Fruit fly (Drosophila melanogaster): ENCODE data around the gene Naglu.

Gene Naglu

dm6 chr2L:8414887-8415883 is 3.5 kb upstream of the Naglu start, which contains the start of the genes CG13398 and Akap200 (continued):
- TF ChIP-seq B-H1 (GFP tag; IDR thresholded peaks at IDR 0.05) (no peak), CG7271 (tag; optimal IDR thresholded peaks at IDR 0.05) (no peak), seq (GFP tag; IDR thresholded peaks at IDR 0.05) (no peak), CG7928 (GFP tag; optimal IDR thresholded peaks at IDR 0.05) (peak; percentile 55), CG33213 (GFP tag; optimal IDR thresholded peaks at IDR 0.05) (no peak), Dad (GFP tag; optimal IDR thresholded peaks at IDR 0.05) (no peak), insv (GFP tag; optimal IDR thresholded peaks at IDR 0.05) (peak in 1 of 2 experiments; percentile 41), CG43689 (GFP tag; IDR thresholded peaks at IDR 0.05) (no peak), Bteb2 (GFP tag; optimal IDR thresholded peaks at IDR 0.05) (no peak), CG7372 (GFP tag; IDR thresholded peaks at IDR 0.05) (no peak), ase (GFP tag; IDR thresholded peaks at IDR 0.05) (no peak), Hey (tag; optimal IDR thresholded peaks at IDR 0.05) (no peak), CG14965 (GFP tag; optimal IDR thresholded peaks at IDR 0.05; ENCODE audit: borderline replicate concordance) (no peak), Opbp (GFP tag; IDR thresholded peaks at IDR 0.05; ENCODE audit: partially characterized antibody) (peak; percentile 43; the same call in 1 of the 3 replicates), CG1647 (GFP tag; optimal IDR thresholded peaks at IDR 0.05) (no peak), MESR4 (GFP tag; optimal IDR thresholded peaks at IDR 0.05) (peak; percentile 92), wor (GFP tag; IDR thresholded peaks at IDR 0.05) (no peak), Ets97D (GFP tag; optimal IDR thresholded peaks at IDR 0.05) (peak; percentile 36), CG8290 (GFP tag; optimal IDR thresholded peaks at IDR 0.05) (no peak), CG8290 (tag; optimal IDR thresholded peaks at IDR 0.05) (no peak), slbo (GFP tag; IDR thresholded peaks at IDR 0.05) (peak; percentile 41; the same call in 1 of the 2 replicates), gt (GFP tag; IDR thresholded peaks at IDR 0.05) (no peak), jigr1 (GFP tag; IDR thresholded peaks at IDR 0.05) (no peak), Atf-2 (GFP tag; optimal IDR thresholded peaks at IDR 0.05) (no peak), her (GFP tag; optimal IDR thresholded peaks at IDR 0.05) (peak; percentile 99), zf30C (GFP tag; optimal IDR thresholded peaks at IDR 0.05) (no peak), CG17912 (GFP tag; optimal IDR thresholded peaks at IDR 0.05) (peak; percentile 24), CG4730 (GFP tag; IDR thresholded peaks at IDR 0.05) (no peak), CkIIα-i1 (GFP tag; IDR thresholded peaks at IDR 0.05) (no peak), Atf6 (GFP tag; IDR thresholded peaks at IDR 0.05) (no peak), CG17186 (GFP tag; optimal IDR thresholded peaks at IDR 0.05) (no peak), salm (tag; optimal IDR thresholded peaks at IDR 0.05) (no peak), CG2678 (tag; optimal IDR thresholded peaks at IDR 0.05) (no peak), Spps (tag; optimal IDR thresholded peaks at IDR 0.05) (no peak), hbn (GFP tag; IDR thresholded peaks at IDR 0.05; ENCODE audit: partially characterized antibody) (no peak), CoRest (tag; optimal IDR thresholded peaks at IDR 0.05) (peak; percentile 70), Fer3 (tag; optimal IDR thresholded peaks at IDR 0.05) (no peak), Dek (tag; optimal IDR thresholded peaks at IDR 0.05) (no peak), CG9215 (GFP tag; IDR thresholded peaks at IDR 0.05) (0 out of 2 replicates have a peak, but pooled peaks have one; percentile 30), CG12104 (GFP tag; optimal IDR thresholded peaks at IDR 0.05) (peak; percentile 14), NC2β (GFP tag; optimal IDR thresholded peaks at IDR 0.05) (no peak), pfk (GFP tag; optimal IDR thresholded peaks at IDR 0.05) (no peak), Bgb (GFP tag; IDR thresholded peaks at IDR 0.05; ENCODE audit: partially characterized antibody) (0 out of 2 replicates have a peak, but pooled peaks have one; percentile 19), CG9437 (GFP tag; optimal IDR thresholded peaks at IDR 0.05) (peak; percentile 57), MTF-1 (GFP tag; optimal IDR thresholded peaks at IDR 0.05; ENCODE audit: borderline replicate concordance) (peak; percentile 14), CG1603 (tag; optimal IDR thresholded peaks at IDR 0.05) (peak; percentile 34), Taf1 (GFP tag; IDR thresholded peaks at IDR 0.05) (no peak), cg (GFP tag; optimal IDR thresholded peaks at IDR 0.05) (no peak), disco-r (GFP tag; optimal IDR thresholded peaks at IDR 0.05) (no peak)

Data from whole organism, embryonic.